Worm (Caenorhabditis elegans): ENCODE results near the gene asp-1.

Gene asp-1

DNA sequence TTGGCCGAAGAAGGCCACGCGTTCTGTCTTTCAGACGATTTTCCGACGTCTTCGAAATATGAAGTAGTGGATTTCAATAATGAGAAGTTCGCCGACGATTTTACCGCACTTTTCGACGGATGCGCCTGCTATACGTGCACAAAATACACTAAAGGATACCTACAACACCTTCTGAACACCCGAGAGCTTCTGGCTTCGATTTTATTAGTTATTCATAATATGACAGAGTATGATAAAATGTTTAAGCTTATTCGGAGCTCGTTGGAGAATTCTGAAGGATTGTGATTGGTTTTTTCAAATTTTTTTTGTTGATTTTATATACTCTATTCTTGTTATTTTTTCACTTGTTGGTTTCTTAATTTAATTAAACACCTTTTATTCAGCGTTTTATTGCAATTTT, 50.0 kb downstream of the asp-1 start:
- TF ChIP-seq lin-11 (tag; optimal IDR thresholded peaks at IDR 0.05) (no peak), fkh-6 (tag; optimal IDR thresholded peaks at IDR 0.05) (no peak), gmeb-2 (tag; optimal IDR thresholded peaks at IDR 0.05) (no peak), sox-4 (tag; optimal IDR thresholded peaks at IDR 0.05) (no peak)
